Fruit fly (Drosophila melanogaster): ENCODE measurements around the gene CG1571.

- no peak for TF ChIP-seq h (optimal IDR thresholded peaks at IDR 0.05)
- TF ChIP-seq Sin3A (optimal IDR thresholded peaks at IDR 0.05) = no peak
- TF ChIP-seq Myc (optimal IDR thresholded peaks at IDR 0.05) = no peak
Observed at dm6 chrX:8112715-8113114, 37.0 kb downstream of the CG1571 start.
